Worm (Caenorhabditis elegans): ENCODE results near the gene B0336.12.

ce11 chrIII:5710676-5711075, 731 bp upstream of the B0336.12 start:
- TF ChIP-seq nhr-237 (tag; optimal IDR thresholded peaks at IDR 0.05), result no peak
- TF ChIP-seq nhr-11 (tag; optimal IDR thresholded peaks at IDR 0.05), result no peak
- no peak for TF ChIP-seq ztf-11 (tag; optimal IDR thresholded peaks at IDR 0.05)
- no peak for TF ChIP-seq lir-3 (tag; optimal IDR thresholded peaks at IDR 0.05; ENCODE audit: poor library complexity)
- no peak for TF ChIP-seq unc-62 (GFP tag; optimal IDR thresholded peaks at IDR 0.05)
- no peak for TF ChIP-seq fkh-10 (GFP tag; optimal IDR thresholded peaks at IDR 0.05)
- TF ChIP-seq efl-3 (GFP tag; optimal IDR thresholded peaks at IDR 0.05), result no peak

All from whole organism, L1 larva.